Worm (Caenorhabditis elegans) whole organism, young adult: Measurements from ENCODE around the gene srsx-16.

ENCODE experiments used
- ama-1 ChIP-seq, 3 experiments: fragments of 150-350 bp in 1 of 3; sonication (generic microtip) in 2 of 3; optimal IDR thresholded peaks; 2 replicates each; lab custom pipeline; 2014 to 2018; ENCODE audit warnings: missing biosample characterization in 2 of 3, missing genetic modification characterization in 2 of 3, missing genetic modification reagents in 2 of 3
- ceh-40 ChIP-seq: fragments of 200-800 bp; sonication (Bioruptor generic); IDR thresholded peaks from 2 replicates; pipeline ENCODE4 v1.3.6; 2022; ENCODE audit warnings: missing genetic modification characterization, missing compliant biosample characterization
- madf-3 ChIP-seq: fragments of 200-800 bp; sonication (Bioruptor generic); IDR thresholded peaks from 2 replicates; pipeline ENCODE4 v1.3.6; 2022; ENCODE audit warnings: missing genetic modification reagents, missing genetic modification characterization, missing compliant biosample characterization
- somi-1 ChIP-seq: fragments of 200-800 bp; sonication (Bioruptor generic); optimal IDR thresholded peaks from 2 replicates; lab custom pipeline; 2018; ENCODE audit warnings: mild to moderate bottlenecking, missing genetic modification characterization, missing compliant biosample characterization

ce11 chrIV:5662886-5663285, 43.3 kb upstream of the srsx-16 start:
- TF ChIP-seq somi-1 (GFP tag; lab: Kevin White, UChicago), result no peak
- no peak for TF ChIP-seq madf-3
- TF ChIP-seq ama-1 (optimal IDR thresholded peaks at IDR 0.05; lab: Kevin White, UChicago), result no peak
- no peak for TF ChIP-seq ama-1 (GFP tag; optimal IDR thresholded peaks at IDR 0.05; lab: Kevin White, UChicago)
- TF ChIP-seq ceh-40 (GFP tag; lab: Robert Waterston, UW), result no peak
